Fruit fly (Drosophila melanogaster) whole organism, adult: ENCODE measurements around the gene CarT.
A peak's percentile ranks its signal among the peaks of the same experiment; 100 is the strongest.

Source experiments
- CG11617 ChIP-seq: fragments of 200-800 bp; sonication (Bioruptor generic); optimal IDR thresholded peaks from 2 replicates; lab custom pipeline; 2017; ENCODE audit warnings: mild to moderate bottlenecking, missing biosample characterization, missing genetic modification reagents, missing genetic modification characterization
- CG12768 ChIP-seq: fragments of 200-800 bp; sonication (Bioruptor generic); optimal IDR thresholded peaks from 2 replicates; lab custom pipeline; 2017; ENCODE audit warnings: missing biosample characterization, missing genetic modification characterization, mild to moderate bottlenecking, moderate library complexity, missing genetic modification reagents
- CG14711 ChIP-seq: fragments of 200-800 bp; sonication (Bioruptor generic); optimal IDR thresholded peaks from 2 replicates; lab custom pipeline; 2018; ENCODE audit warnings: missing biosample characterization, mild to moderate bottlenecking, missing genetic modification characterization, moderate library complexity
- CG1620 ChIP-seq: fragments of 200-800 bp; sonication (Bioruptor generic); optimal IDR thresholded peaks from 2 replicates; lab custom pipeline; 2016; ENCODE audit warnings: missing biosample characterization, missing genetic modification characterization
- CG33017 ChIP-seq: fragments of 200-800 bp; sonication (Bioruptor generic); optimal IDR thresholded peaks from 2 replicates; lab custom pipeline; 2018; ENCODE audit warnings: missing biosample characterization, mild to moderate bottlenecking, missing genetic modification characterization, moderate library complexity
- CG5204 ChIP-seq: fragments of 200-800 bp; sonication (Bioruptor generic); optimal IDR thresholded peaks from 2 replicates; lab custom pipeline; 2016; ENCODE audit warnings: missing biosample characterization, missing genetic modification characterization
- CG7045 ChIP-seq: fragments of 200-800 bp; sonication (Bioruptor generic); optimal IDR thresholded peaks from 2 replicates; lab custom pipeline; 2017; ENCODE audit warnings: missing biosample characterization, mild to moderate bottlenecking, missing genetic modification characterization
- CG7101 ChIP-seq: fragments of 200-800 bp; sonication (Bioruptor generic); optimal IDR thresholded peaks from 2 replicates; lab custom pipeline; 2018; ENCODE audit warnings: missing biosample characterization, mild to moderate bottlenecking, missing genetic modification characterization, moderate library complexity
- Clk ChIP-seq: fragments of 200-800 bp; sonication (Bioruptor generic); optimal IDR thresholded peaks from 2 replicates; lab custom pipeline; 2017; ENCODE audit warnings: missing biosample characterization, missing genetic modification characterization
- Crg-1 ChIP-seq: fragments of 200-800 bp; sonication (Bioruptor generic); optimal IDR thresholded peaks from 2 replicates; lab custom pipeline; 2016; ENCODE audit warnings: missing biosample characterization, missing genetic modification characterization
- Hr96 ChIP-seq: fragments of 200-800 bp; sonication (Bioruptor generic); optimal IDR thresholded peaks from 2 replicates; lab custom pipeline; 2016; ENCODE audit warnings: missing biosample characterization, missing genetic modification characterization
- Mnt ChIP-seq: fragments of 200-800 bp; sonication (Bioruptor generic); optimal IDR thresholded peaks from 2 replicates; lab custom pipeline; 2016; ENCODE audit warnings: missing biosample characterization, mild to moderate bottlenecking, missing genetic modification characterization
- bab1 ChIP-seq: fragments of 200-800 bp; sonication (Bioruptor generic); optimal IDR thresholded peaks from 3 replicates; lab custom pipeline; 2019; ENCODE audit warnings: missing biosample characterization, mild to moderate bottlenecking, missing genetic modification characterization, moderate library complexity
- cic ChIP-seq: fragments of 200-800 bp; sonication (Bioruptor generic); optimal IDR thresholded peaks from 2 replicates; lab custom pipeline; 2017; ENCODE audit warnings: missing biosample characterization, mild to moderate bottlenecking, missing genetic modification characterization, moderate library complexity
- cnc ChIP-seq, 2 experiments: fragments of >200 bp; optimal IDR thresholded peaks; 2 replicates each; lab custom pipeline; 2017
- kay ChIP-seq: fragments of 200-800 bp; sonication (Bioruptor generic); peaks from one replicate; lab custom pipeline; 2016; ENCODE audit warnings: missing biosample characterization, missing genetic modification characterization, borderline replicate concordance
- ovo ChIP-seq: fragments of 200-800 bp; sonication (Bioruptor generic); optimal IDR thresholded peaks from 2 replicates; lab custom pipeline; 2016; ENCODE audit warnings: missing biosample characterization, missing genetic modification characterization
- pad ChIP-seq: fragments of 200-800 bp; sonication (Bioruptor generic); optimal IDR thresholded peaks from 3 replicates; lab custom pipeline; 2017; ENCODE audit warnings: missing biosample characterization, missing genetic modification characterization, mild to moderate bottlenecking, moderate library complexity, missing genetic modification reagents
- tj ChIP-seq: fragments of 200-800 bp; sonication (Bioruptor generic); optimal IDR thresholded peaks from 3 replicates; lab custom pipeline; 2017; ENCODE audit warnings: missing biosample characterization, mild to moderate bottlenecking, missing genetic modification characterization, moderate library complexity
- toe ChIP-seq: fragments of 200-800 bp; sonication (Bioruptor generic); optimal IDR thresholded peaks from 2 replicates; lab custom pipeline; 2016; ENCODE audit warnings: missing biosample characterization, missing genetic modification characterization

CarT gene

dm6 chr2L:20705869-20706368 is 24.2 kb downstream of the CarT start:
- TF ChIP-seq CG7101 (no peak), CG14711 (tag; lab: Kevin White, UChicago) (no peak), tj (GFP tag; lab: Kevin White, UChicago) (no peak), toe (GFP tag; lab: Kevin White, UChicago) (no peak), Crg-1 (no peak)

DNA sequence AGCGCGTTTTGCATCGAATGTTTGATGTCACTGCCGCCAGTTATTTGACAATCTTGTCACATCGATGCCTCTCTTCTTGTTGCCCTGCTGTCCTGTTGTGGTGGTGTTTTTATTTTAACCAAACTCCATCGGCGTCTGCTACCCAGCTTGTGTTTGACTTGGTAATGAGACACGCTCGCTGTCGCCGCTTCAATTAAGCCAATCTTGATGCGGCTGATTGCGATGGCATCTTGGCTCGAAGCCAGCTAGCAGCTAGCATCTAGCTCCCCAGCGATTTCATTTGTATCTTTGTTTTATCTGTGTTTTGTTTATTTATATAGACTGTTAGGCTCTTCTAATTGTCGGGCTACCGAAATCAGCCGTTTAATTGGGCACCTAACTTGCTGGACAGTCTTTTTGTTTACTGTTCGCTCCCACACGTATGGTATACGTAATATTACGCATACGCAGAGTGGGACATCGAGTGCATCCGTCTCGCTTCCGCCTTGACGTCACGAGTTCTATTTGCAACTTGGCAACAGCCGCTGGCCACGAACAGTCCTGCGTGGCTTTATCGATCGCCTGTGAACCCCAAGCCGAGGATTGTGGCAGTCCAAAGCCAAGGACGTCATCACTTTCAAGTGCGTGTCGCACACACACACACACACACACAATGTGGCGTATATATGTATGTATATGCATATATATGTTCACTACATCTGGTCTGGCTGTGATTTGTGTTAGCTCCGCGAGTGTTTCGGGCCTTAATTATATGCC is 25.4 kb downstream of the CarT start:
- TF ChIP-seq CG5204 (GFP tag; lab: Kevin White, UChicago) (no peak), pad (no peak), CG7045 (GFP tag; lab: Kevin White, UChicago) (no peak), CG1620 (no peak), kay (no peak), Crg-1 (no peak), CG33017 (tag; lab: Kevin White, UChicago) (no peak), CG12768 (GFP tag; lab: Kevin White, UChicago) (no peak), Hr96 (GFP tag; lab: Kevin White, UChicago) (no peak), ovo (GFP tag; lab: Kevin White, UChicago) (no peak), bab1 (no peak), cic (GFP tag; lab: Kevin White, UChicago) (no peak)

- TF ChIP-seq Clk (GFP tag; lab: Kevin White, UChicago) = no peak
Observed at dm6 chr2L:20700534-20701239, 29.4 kb downstream of the CarT start.

- peak; percentile 36 for TF ChIP-seq tj (GFP tag; lab: Kevin White, UChicago)
- TF ChIP-seq Crg-1 = no peak
Observed at dm6 chr2L:20695066-20695465, 35.0 kb downstream of the CarT start.

dm6 chr2L:20690055-20690454 is 40.0 kb downstream of the CarT start:
- TF ChIP-seq kay (no peak), CG7045 (GFP tag; lab: Kevin White, UChicago) (no peak), cic (GFP tag; lab: Kevin White, UChicago) (no peak), pad (no peak), bab1 (no peak), Crg-1 (no peak), CG12768 (GFP tag; lab: Kevin White, UChicago) (no peak), ovo (GFP tag; lab: Kevin White, UChicago) (no peak), CG7101 (no peak), Mnt (GFP tag; lab: Kevin White, UChicago) (no peak), CG5204 (GFP tag; lab: Kevin White, UChicago) (no peak), Clk (GFP tag; lab: Kevin White, UChicago) (no peak), toe (GFP tag; lab: Kevin White, UChicago) (no peak), CG1620 (no peak), CG33017 (tag; lab: Kevin White, UChicago) (no peak), cnc (optimal IDR thresholded peaks at IDR 0.05; lab: Kevin White, UChicago) (no peak)

- TF ChIP-seq CG7045 (GFP tag; lab: Kevin White, UChicago) = no peak
- no peak for TF ChIP-seq CG7101
- TF ChIP-seq kay = no peak
- no peak for TF ChIP-seq toe (GFP tag; lab: Kevin White, UChicago)
- no peak for TF ChIP-seq Clk (GFP tag; lab: Kevin White, UChicago)
- no peak for TF ChIP-seq ovo (GFP tag; lab: Kevin White, UChicago)
- no peak for TF ChIP-seq CG11617
- no peak for TF ChIP-seq CG12768 (GFP tag; lab: Kevin White, UChicago)
- no peak for TF ChIP-seq Mnt (GFP tag; lab: Kevin White, UChicago)
- no peak for TF ChIP-seq cic (GFP tag; lab: Kevin White, UChicago)
- no peak for TF ChIP-seq bab1
- TF ChIP-seq Crg-1 = no peak
- TF ChIP-seq cnc (optimal IDR thresholded peaks at IDR 0.05; lab: Kevin White, UChicago) = no peak
- no peak for TF ChIP-seq Hr96 (GFP tag; lab: Kevin White, UChicago)
- no peak for TF ChIP-seq pad
- TF ChIP-seq CG5204 (GFP tag; lab: Kevin White, UChicago) = no peak
Observed at dm6 chr2L:20688722-20689121, 41.4 kb downstream of the CarT start.

- no peak for TF ChIP-seq toe (GFP tag; lab: Kevin White, UChicago)
- peak; percentile 24 for TF ChIP-seq CG11617
- TF ChIP-seq cic (GFP tag; lab: Kevin White, UChicago) = no peak
Observed at dm6 chr2L:20682136-20682733, 47.8 kb downstream of the CarT start, which contains the start of gene CG2617. Gene CG2617, plus strand, starts transcription at chr2L:20682368.
